Worm (Caenorhabditis elegans): ENCODE measurements around the gene C30B5.6.

ce11 chrII:6257220-6257877 lies 34.9 kb upstream of the C30B5.6 start:
- TF ChIP-seq nhr-76 (tag; optimal IDR thresholded peaks at IDR 0.05): no peak
- no peak for TF ChIP-seq nhr-90 (tag; optimal IDR thresholded peaks at IDR 0.05; ENCODE audit: poor library complexity)
- no peak for TF ChIP-seq lin-15B (tag; optimal IDR thresholded peaks at IDR 0.05)
- TF ChIP-seq fos-1 (tag; optimal IDR thresholded peaks at IDR 0.05): no peak
- no peak for TF ChIP-seq aha-1 (tag; optimal IDR thresholded peaks at IDR 0.05)
- peak; percentile 25 for TF ChIP-seq blmp-1 (tag; optimal IDR thresholded peaks at IDR 0.05)
- TF ChIP-seq ama-1 (optimal IDR thresholded peaks at IDR 0.05): no peak
- no peak for TF ChIP-seq C04F5.9 (tag; optimal IDR thresholded peaks at IDR 0.05)
- TF ChIP-seq unc-62 (GFP tag; optimal IDR thresholded peaks at IDR 0.05): no peak
- no peak for TF ChIP-seq nhr-11 (tag; optimal IDR thresholded peaks at IDR 0.05)
- no peak for TF ChIP-seq dpl-1 (GFP tag; optimal IDR thresholded peaks at IDR 0.05)
- TF ChIP-seq rnt-1 (tag; optimal IDR thresholded peaks at IDR 0.05): no peak
- no peak for TF ChIP-seq aly-2 (tag; optimal IDR thresholded peaks at IDR 0.05)
- no peak for TF ChIP-seq mep-1 (tag; optimal IDR thresholded peaks at IDR 0.05)
